Fruit fly (Drosophila melanogaster): Measurements from ENCODE around the gene IleRS-m.

dm6 chr3L:16145282-16145681 is 45.2 kb downstream of the IleRS-m start:
- TF ChIP-seq psq (optimal IDR thresholded peaks at IDR 0.05), result no peak
- TF ChIP-seq pan (optimal IDR thresholded peaks at IDR 0.05), result no peak
- no peak for TF ChIP-seq EcR (GFP tag; optimal IDR thresholded peaks at IDR 0.05)

Measured in whole organism.